Worm (Caenorhabditis elegans) whole organism, early embryonic: ENCODE data around the gene klf-2.

Experiments
- B0310.2 ChIP-seq: sonication (generic microtip); optimal IDR thresholded peaks from 2 replicates; lab custom pipeline; 2016; ENCODE audit warnings: mild to moderate bottlenecking, missing genetic modification characterization, missing compliant biosample characterization
- F13C5.2 ChIP-seq: sonication (generic microtip); optimal IDR thresholded peaks from 2 replicates; lab custom pipeline; 2017; ENCODE audit warnings: mild to moderate bottlenecking, missing genetic modification characterization, inconsistent platforms, missing compliant biosample characterization
- aly-1 ChIP-seq: sonication (generic microtip); optimal IDR thresholded peaks from 2 replicates; lab custom pipeline; 2016; ENCODE audit warnings: missing genetic modification characterization, missing compliant biosample characterization
- ama-1 ChIP-seq: fragments of 150-350 bp; optimal IDR thresholded peaks from 2 replicates; lab custom pipeline; 2014
- ceh-13 ChIP-seq: fragments of 200-800 bp; sonication (Bioruptor generic); optimal IDR thresholded peaks from 2 replicates; lab custom pipeline; 2018; ENCODE audit warnings: mild to moderate bottlenecking, missing genetic modification characterization, missing compliant biosample characterization
- ceh-36 ChIP-seq: sonication (generic microtip); optimal IDR thresholded peaks from 2 replicates; lab custom pipeline; 2016; ENCODE audit warnings: missing genetic modification characterization, inconsistent platforms, missing compliant biosample characterization
- ets-7 ChIP-seq: sonication (generic microtip); optimal IDR thresholded peaks from 2 replicates; lab custom pipeline; 2016; ENCODE audit warnings: missing genotype, missing genetic modification characterization, missing compliant biosample characterization
- flt-1 ChIP-seq: fragments of 200-800 bp; sonication (Bioruptor generic); IDR thresholded peaks from 2 replicates; pipeline ENCODE4 v1.3.6; 2022; ENCODE audit warnings: missing genetic modification characterization, missing compliant biosample characterization
- hmbx-1 ChIP-seq: sonication (generic microtip); optimal IDR thresholded peaks from 2 replicates; lab custom pipeline; 2016; ENCODE audit warnings: mild to moderate bottlenecking, missing genetic modification characterization, missing compliant biosample characterization
- hmg-4 ChIP-seq: fragments of 200-800 bp; sonication (Bioruptor generic); optimal IDR thresholded peaks from 2 replicates; lab custom pipeline; 2018; ENCODE audit warnings: mild to moderate bottlenecking, missing genetic modification characterization, missing compliant biosample characterization
- hnd-1 ChIP-seq: sonication (generic microtip); optimal IDR thresholded peaks from 2 replicates; lab custom pipeline; 2016; ENCODE audit warnings: missing genetic modification characterization, missing compliant biosample characterization
- pes-1 ChIP-seq: fragments of 200-800 bp; sonication (Bioruptor generic); IDR thresholded peaks from 2 replicates; pipeline ENCODE4 v1.3.6; 2022; ENCODE audit warnings: missing genetic modification reagents, missing genetic modification characterization, missing compliant biosample characterization
- scrt-1 ChIP-seq: fragments of 200-800 bp; sonication (Bioruptor generic); IDR thresholded peaks from 2 replicates; pipeline ENCODE4 v1.3.6; 2022; ENCODE audit warnings: missing genetic modification characterization, missing compliant biosample characterization
- sea-1 ChIP-seq: fragments of 200-800 bp; sonication (Bioruptor generic); conservative IDR thresholded peaks from 2 replicates; pipeline ENCODE4 v1.3.6; 2022; ENCODE audit warnings: missing genetic modification characterization, missing compliant biosample characterization
- tbx-11 ChIP-seq: fragments of 200-800 bp; sonication (Bioruptor generic); IDR thresholded peaks from 2 replicates; pipeline ENCODE4 v1.3.6; 2022; ENCODE audit warnings: missing genetic modification characterization, missing compliant biosample characterization
- tbx-37 ChIP-seq: fragments of 200-800 bp; sonication (Bioruptor generic); conservative IDR thresholded peaks from 2 replicates; pipeline ENCODE4 v1.3.6; 2022; ENCODE audit warnings: missing genetic modification reagents, missing genetic modification characterization, missing compliant biosample characterization
- tra-4 ChIP-seq: sonication (generic microtip); optimal IDR thresholded peaks from 2 replicates; lab custom pipeline; 2017; ENCODE audit warnings: missing genetic modification characterization, missing compliant biosample characterization

klf-2 gene

DNA sequence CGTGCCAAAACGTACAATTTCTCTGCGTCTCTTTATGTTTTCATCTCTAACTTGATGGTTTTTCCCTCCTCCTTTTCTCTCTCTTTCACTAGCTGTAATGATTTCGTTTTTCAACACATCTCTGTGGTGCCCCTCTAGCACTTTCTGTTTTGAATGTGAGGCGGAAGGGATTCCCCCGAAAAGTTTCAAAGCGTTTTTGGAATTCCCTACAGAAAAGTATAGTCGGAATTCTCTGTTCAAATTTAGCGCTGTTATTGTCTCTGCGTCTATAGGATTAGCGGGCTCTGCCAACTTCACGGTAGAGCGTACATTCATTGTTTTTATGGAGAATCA lies 27.5 kb downstream of the klf-2 start:
- TF ChIP-seq F13C5.2 (tag; lab: Kevin White, UChicago) (no peak), sea-1 (GFP tag; lab: Robert Waterston, UW) (no peak), ets-7 (tag; lab: Kevin White, UChicago) (no peak), ama-1 (lab: Kevin White, UChicago) (no peak), aly-1 (tag; lab: Kevin White, UChicago) (no peak)

DNA sequence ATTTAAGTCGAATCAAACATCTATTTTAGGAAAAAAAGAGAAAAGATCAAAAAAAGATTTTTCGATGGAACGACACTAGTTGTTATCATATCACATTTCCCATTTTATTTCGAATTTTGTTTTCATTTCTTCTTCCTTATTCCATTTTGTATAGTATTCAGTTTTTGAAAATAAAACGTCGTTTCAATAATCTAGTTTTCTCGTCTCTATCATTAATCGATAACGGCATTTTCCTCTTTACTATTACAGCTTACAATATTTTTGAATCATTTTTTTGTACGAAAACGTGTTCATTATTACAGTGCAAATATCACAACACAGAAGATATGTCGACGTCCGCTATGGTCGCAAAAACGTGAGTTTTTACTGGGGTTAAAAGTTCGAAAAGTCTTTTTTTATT lies 28.1 kb downstream of the klf-2 start, which contains the start of gene Y44A6C.1:
Y44A6C.1 (plus strand) TSS at position 301 of the 400 bp plus-strand sequence.
- TF ChIP-seq scrt-1 (GFP tag; lab: Robert Waterston, UW) (no peak), hnd-1 (tag; lab: Kevin White, UChicago) (no peak), ets-7 (tag; lab: Kevin White, UChicago) (no peak), hmbx-1 (tag; lab: Kevin White, UChicago) (no peak), aly-1 (tag; lab: Kevin White, UChicago) (no peak), tbx-37 (GFP tag; lab: Robert Waterston, UW) (no peak), flt-1 (GFP tag; lab: Robert Waterston, UW) (no peak), hmg-4 (GFP tag; lab: Kevin White, UChicago) (no peak), tra-4 (tag; lab: Kevin White, UChicago) (no peak), sea-1 (GFP tag; lab: Robert Waterston, UW) (no peak), pes-1 (GFP tag; lab: Robert Waterston, UW) (no peak), B0310.2 (tag; lab: Kevin White, UChicago) (no peak), ceh-13 (GFP tag; lab: Kevin White, UChicago) (no peak), tbx-11 (no peak)

DNA sequence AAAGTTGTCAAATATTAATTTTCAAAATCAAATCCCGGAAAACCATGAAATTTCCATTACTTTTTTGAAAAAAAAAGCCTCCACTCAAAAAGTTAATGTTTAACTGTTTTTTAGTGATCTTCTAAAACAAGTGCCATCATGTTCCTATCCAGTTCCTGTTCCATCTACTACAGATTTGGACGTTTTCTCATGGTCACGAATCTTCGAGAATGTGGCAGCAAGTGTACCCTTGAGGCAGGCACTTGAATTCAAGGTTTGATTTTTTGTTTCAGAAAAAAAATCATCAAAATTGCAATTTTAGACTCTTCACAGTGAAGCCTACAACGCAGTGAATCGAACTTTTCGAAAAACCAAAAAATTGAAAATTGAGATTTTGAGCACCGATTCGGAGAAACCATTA lies 29.0 kb downstream of the klf-2 start:
- TF ChIP-seq hnd-1 (tag; lab: Kevin White, UChicago) (no peak), flt-1 (GFP tag; lab: Robert Waterston, UW) (no peak), ceh-13 (GFP tag; lab: Kevin White, UChicago) (no peak), sea-1 (GFP tag; lab: Robert Waterston, UW) (no peak), aly-1 (tag; lab: Kevin White, UChicago) (no peak), ets-7 (tag; lab: Kevin White, UChicago) (no peak), pes-1 (GFP tag; lab: Robert Waterston, UW) (no peak), hmbx-1 (tag; lab: Kevin White, UChicago) (no peak), F13C5.2 (tag; lab: Kevin White, UChicago) (no peak), tra-4 (tag; lab: Kevin White, UChicago) (no peak), ama-1 (lab: Kevin White, UChicago) (no peak), scrt-1 (GFP tag; lab: Robert Waterston, UW) (no peak), B0310.2 (tag; lab: Kevin White, UChicago) (no peak), tbx-37 (GFP tag; lab: Robert Waterston, UW) (no peak), tbx-11 (no peak), ceh-36 (tag; lab: Kevin White, UChicago) (no peak), hmg-4 (GFP tag; lab: Kevin White, UChicago) (no peak)

DNA sequence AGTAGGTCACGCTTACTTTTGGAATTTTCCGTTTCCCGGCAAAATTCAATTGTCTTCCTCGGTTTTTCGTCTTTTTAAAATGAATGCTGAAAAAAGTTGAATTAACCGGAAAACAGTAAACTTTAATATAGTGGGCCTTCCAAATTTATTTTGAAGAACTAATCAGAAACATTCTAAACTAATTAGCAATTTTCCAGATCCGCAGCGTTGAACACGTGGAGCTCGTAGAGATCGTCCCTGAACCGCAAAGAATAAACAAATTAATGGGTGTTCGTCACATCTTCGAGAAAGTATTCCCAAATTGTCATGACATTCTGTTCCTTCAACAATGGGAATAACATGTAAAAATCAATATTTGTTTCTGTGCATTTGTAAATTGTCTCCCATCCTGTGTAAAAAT lies 30.8 kb downstream of the klf-2 start:
- TF ChIP-seq ceh-36 (tag; lab: Kevin White, UChicago) (no peak), flt-1 (GFP tag; lab: Robert Waterston, UW) (no peak), tbx-11 (no peak), ceh-13 (GFP tag; lab: Kevin White, UChicago) (no peak), hmbx-1 (tag; lab: Kevin White, UChicago) (no peak), sea-1 (GFP tag; lab: Robert Waterston, UW) (no peak), pes-1 (GFP tag; lab: Robert Waterston, UW) (no peak), hmg-4 (GFP tag; lab: Kevin White, UChicago) (no peak), F13C5.2 (tag; lab: Kevin White, UChicago) (no peak), tra-4 (tag; lab: Kevin White, UChicago) (no peak), ets-7 (tag; lab: Kevin White, UChicago) (no peak), scrt-1 (GFP tag; lab: Robert Waterston, UW) (no peak), ama-1 (lab: Kevin White, UChicago) (no peak), B0310.2 (tag; lab: Kevin White, UChicago) (no peak), aly-1 (tag; lab: Kevin White, UChicago) (no peak), hnd-1 (tag; lab: Kevin White, UChicago) (no peak), tbx-37 (GFP tag; lab: Robert Waterston, UW) (no peak)

DNA sequence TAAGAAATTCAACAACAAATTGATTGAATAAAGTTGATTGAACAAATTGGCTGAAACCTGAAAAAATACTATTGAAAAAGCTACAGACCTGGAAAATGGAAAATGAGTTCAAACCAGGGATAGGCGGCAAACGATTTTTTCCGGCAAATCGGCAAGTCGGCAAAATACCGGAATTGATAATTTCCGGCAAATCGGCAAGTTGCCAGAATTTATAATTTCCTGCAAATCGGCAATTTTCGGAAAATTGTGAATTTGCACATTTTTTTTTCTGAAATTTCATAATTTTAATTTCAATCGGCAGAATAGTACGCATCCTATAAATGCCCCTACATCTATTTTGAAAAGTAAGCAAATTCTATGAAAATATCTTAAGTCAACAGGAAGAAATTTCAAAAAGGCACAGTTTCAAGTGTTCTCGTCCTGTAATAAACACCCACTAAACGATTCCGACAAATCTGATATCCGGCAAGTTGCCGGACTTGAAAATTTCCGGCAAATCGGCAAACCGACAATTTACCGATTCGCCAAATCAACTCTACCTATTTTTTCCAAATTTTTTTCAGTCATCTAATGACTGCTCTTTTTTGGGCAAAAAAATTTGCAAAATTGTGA lies 31.5 kb downstream of the klf-2 start:
- TF ChIP-seq F13C5.2 (tag; lab: Kevin White, UChicago) (no peak), tbx-37 (GFP tag; lab: Robert Waterston, UW) (no peak), flt-1 (GFP tag; lab: Robert Waterston, UW) (no peak), pes-1 (GFP tag; lab: Robert Waterston, UW) (no peak)

DNA sequence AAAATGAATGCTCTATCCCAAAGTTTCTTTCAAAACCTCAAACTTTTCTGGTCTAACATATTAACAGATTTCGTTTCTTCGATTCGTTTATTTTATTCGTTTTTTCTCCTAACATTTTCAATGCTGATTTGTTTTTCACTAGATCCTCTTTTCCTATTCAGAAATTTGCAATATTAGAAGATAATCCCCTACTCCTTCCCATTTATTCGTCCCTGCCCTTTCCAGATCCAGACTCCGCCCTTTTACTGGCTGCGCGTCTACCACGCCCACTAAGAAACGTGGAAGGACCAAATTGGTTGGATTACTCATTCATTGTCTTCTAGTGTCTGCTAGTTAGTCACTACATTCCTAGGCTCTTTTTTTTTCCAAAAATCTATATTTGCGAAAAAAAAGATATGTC lies 36.5 kb downstream of the klf-2 start, which contains the start of gene Y44A6C.2:
Y44A6C.2 (plus strand) TSS at position 301 of the 400 bp plus-strand sequence.
- no peak for TF ChIP-seq F13C5.2 (tag; lab: Kevin White, UChicago)
- no peak for TF ChIP-seq ceh-13 (GFP tag; lab: Kevin White, UChicago)
- TF ChIP-seq B0310.2 (tag; lab: Kevin White, UChicago), result no peak
- TF ChIP-seq ceh-36 (tag; lab: Kevin White, UChicago), result no peak
- TF ChIP-seq scrt-1 (GFP tag; lab: Robert Waterston, UW), result no peak
- TF ChIP-seq ama-1 (lab: Kevin White, UChicago), result no peak
- no peak for TF ChIP-seq tbx-37 (GFP tag; lab: Robert Waterston, UW)
- no peak for TF ChIP-seq hnd-1 (tag; lab: Kevin White, UChicago)
- no peak for TF ChIP-seq sea-1 (GFP tag; lab: Robert Waterston, UW)
- TF ChIP-seq pes-1 (GFP tag; lab: Robert Waterston, UW), result no peak
- TF ChIP-seq hmg-4 (GFP tag; lab: Kevin White, UChicago), result no peak
- TF ChIP-seq tra-4 (tag; lab: Kevin White, UChicago), result no peak
- no peak for TF ChIP-seq aly-1 (tag; lab: Kevin White, UChicago)
